Fruit fly (Drosophila melanogaster) whole organism, wandering third instar larva: Measurements from ENCODE around the gene hiw.

ENCODE experiments used
- Abd-B ChIP-seq: fragments of >200 bp; optimal IDR thresholded peaks from 2 replicates; lab custom pipeline; 2017; ENCODE audit warnings: missing biosample characterization, missing genetic modification characterization
- CG32264 ChIP-seq: fragments of 200-800 bp; sonication (Bioruptor generic); optimal IDR thresholded peaks from 2 replicates; lab custom pipeline; 2016; ENCODE audit warnings: missing biosample characterization, missing genetic modification characterization
- CG9705 ChIP-seq: fragments of 200-800 bp; sonication (Bioruptor generic); optimal IDR thresholded peaks from 2 replicates; lab custom pipeline; 2018; ENCODE audit warnings: missing biosample characterization, mild to moderate bottlenecking, missing genetic modification characterization
- CrebA ChIP-seq: fragments of 200-800 bp; sonication (Bioruptor generic); optimal IDR thresholded peaks from 2 replicates; lab custom pipeline; 2016; ENCODE audit warnings: missing biosample characterization, mild to moderate bottlenecking, missing genetic modification characterization, borderline replicate concordance
- Dfd ChIP-seq: fragments of >200 bp; optimal IDR thresholded peaks from 2 replicates; lab custom pipeline; 2017; ENCODE audit warnings: missing biosample characterization, missing genetic modification characterization
- Dif ChIP-seq: fragments of 200-275, 200-300 bp; sonication (Bioruptor generic); optimal IDR thresholded peaks from 2 replicates; lab custom pipeline; 2018; ENCODE audit warnings: missing biosample characterization, missing genetic modification characterization; ENCODE audit not compliant: partially characterized antibody
- GATAd ChIP-seq: sonication (Bioruptor generic); optimal IDR thresholded peaks from 2 replicates; lab custom pipeline; 2016; ENCODE audit warnings: missing biosample characterization, missing genetic modification characterization
- HLH106 ChIP-seq: fragments of 200-800 bp; optimal IDR thresholded peaks from 3 replicates; lab custom pipeline; 2019; ENCODE audit warnings: missing biosample characterization, mild to moderate bottlenecking, missing genetic modification characterization, moderate library complexity
- Hnf4 ChIP-seq: fragments of 200-800 bp; sonication (Bioruptor generic); optimal IDR thresholded peaks from 2 replicates; lab custom pipeline; 2016; ENCODE audit warnings: missing biosample characterization, mild to moderate bottlenecking, missing genetic modification characterization
- Hr78 ChIP-seq: fragments of >200 bp; optimal IDR thresholded peaks from 2 replicates; lab custom pipeline; 2017; ENCODE audit warnings: missing biosample characterization, missing genetic modification characterization
- Hr83 ChIP-seq: fragments of 200-300 bp; sonication (Bioruptor generic); optimal IDR thresholded peaks from 2 replicates; lab custom pipeline; 2016; ENCODE audit warnings: missing biosample characterization, mild to moderate bottlenecking, missing genetic modification characterization, moderate library complexity; ENCODE audit not compliant: poor library complexity, severe bottlenecking
- Jra ChIP-seq: sonication (Bioruptor generic); optimal IDR thresholded peaks from 2 replicates; lab custom pipeline; 2016; ENCODE audit warnings: missing biosample characterization, missing genetic modification characterization
- Mio ChIP-seq: sonication (Bioruptor generic); optimal IDR thresholded peaks from 2 replicates; lab custom pipeline; 2016; ENCODE audit warnings: missing biosample characterization, missing genetic modification characterization
- Myc ChIP-seq: fragments of >200 bp; optimal IDR thresholded peaks from 2 replicates; lab custom pipeline; 2017
- N ChIP-seq: fragments of >200 bp; optimal IDR thresholded peaks from 2 replicates; lab custom pipeline; 2018; ENCODE audit warnings: missing biosample characterization, missing external identifiers, missing genetic modification characterization
- OdsH ChIP-seq: fragments of 200-800 bp; sonication (Bioruptor generic); optimal IDR thresholded peaks from 2 replicates; lab custom pipeline; 2016; ENCODE audit warnings: missing biosample characterization, mild to moderate bottlenecking, missing genetic modification characterization
- Rel ChIP-seq, 2 experiments: fragments of 200-800 bp; sonication (Bioruptor generic) in 1 of 2; optimal IDR thresholded peaks; 2 replicates in 1 of 2; 3 replicates in 1 of 2; lab custom pipeline; 2016 to 2019; ENCODE audit warnings: mild to moderate bottlenecking in 2 of 2, missing biosample characterization in 2 of 2, missing genetic modification characterization in 2 of 2, moderate library complexity in 1 of 2
- Sp1 ChIP-seq: fragments of 200-800 bp; sonication (Bioruptor generic); optimal IDR thresholded peaks from 3 replicates; lab custom pipeline; 2019; ENCODE audit warnings: missing biosample characterization, mild to moderate bottlenecking, missing genetic modification characterization, moderate library complexity
- Vsx2 ChIP-seq: fragments of 200-300, 225-300 bp; sonication (Bioruptor generic); optimal IDR thresholded peaks from 2 replicates; lab custom pipeline; 2018; ENCODE audit warnings: missing biosample characterization, missing genetic modification characterization; ENCODE audit not compliant: partially characterized antibody
- br ChIP-seq: fragments of 200-800 bp; sonication (Bioruptor generic); optimal IDR thresholded peaks from 2 replicates; lab custom pipeline; 2016; ENCODE audit warnings: missing biosample characterization, missing genetic modification characterization
- brk ChIP-seq: fragments of 200-800 bp; sonication (Bioruptor generic); optimal IDR thresholded peaks from 2 replicates; lab custom pipeline; 2016; ENCODE audit warnings: missing biosample characterization, mild to moderate bottlenecking, missing genetic modification characterization
- dmrt93B ChIP-seq: fragments of 200-800 bp; sonication (Bioruptor generic); optimal IDR thresholded peaks from 2 replicates; lab custom pipeline; 2018; ENCODE audit warnings: missing biosample characterization, mild to moderate bottlenecking, missing genetic modification characterization
- dsf ChIP-seq: sonication (Bioruptor generic); optimal IDR thresholded peaks from 2 replicates; lab custom pipeline; 2016; ENCODE audit warnings: missing biosample characterization, missing genetic modification characterization, borderline replicate concordance
- ey ChIP-seq: fragments of 200-800 bp; sonication (Bioruptor generic); optimal IDR thresholded peaks from 2 replicates; lab custom pipeline; 2016; ENCODE audit warnings: missing biosample characterization, missing genetic modification characterization
- foxo ChIP-seq, 2 experiments: fragments of 200-800 bp; sonication (Bioruptor generic); optimal IDR thresholded peaks; 2 replicates in 1 of 2; 3 replicates in 1 of 2; lab custom pipeline; 2016 to 2017; ENCODE audit warnings: missing biosample characterization in 2 of 2, missing genetic modification characterization in 2 of 2
- fru ChIP-seq: fragments of 200-800 bp; sonication (Bioruptor generic); optimal IDR thresholded peaks from 3 replicates; lab custom pipeline; 2016; ENCODE audit warnings: missing biosample characterization, mild to moderate bottlenecking, missing genetic modification characterization
- h ChIP-seq: fragments of 200-800 bp; sonication (Bioruptor generic); optimal IDR thresholded peaks from 3 replicates; lab custom pipeline; 2016; ENCODE audit warnings: missing biosample characterization, mild to moderate bottlenecking, missing genetic modification characterization
- jim ChIP-seq: fragments of 175-275, 200-325 bp; sonication (Bioruptor generic); optimal IDR thresholded peaks from 2 replicates; lab custom pipeline; 2016; ENCODE audit warnings: missing biosample characterization, mild to moderate bottlenecking, missing genetic modification characterization
- lola ChIP-seq: fragments of >200 bp; optimal IDR thresholded peaks from 2 replicates; lab custom pipeline; 2017; ENCODE audit warnings: missing biosample characterization, missing genetic modification characterization
- pan ChIP-seq: fragments of >200 bp; optimal IDR thresholded peaks from 2 replicates; lab custom pipeline; 2017
- psq ChIP-seq: fragments of 200-800 bp; sonication (Bioruptor generic); optimal IDR thresholded peaks from 3 replicates; lab custom pipeline; 2017; ENCODE audit warnings: missing biosample characterization, mild to moderate bottlenecking, missing genetic modification characterization, moderate library complexity
- rgr ChIP-seq: fragments of 200-800 bp; sonication (Bioruptor generic); optimal IDR thresholded peaks from 3 replicates; lab custom pipeline; 2016; ENCODE audit warnings: missing biosample characterization, mild to moderate bottlenecking, missing genetic modification characterization
- sage ChIP-seq: fragments of 200-800 bp; sonication (Bioruptor generic); optimal IDR thresholded peaks from 2 replicates; lab custom pipeline; 2016; ENCODE audit warnings: missing biosample characterization, mild to moderate bottlenecking, missing genetic modification characterization
- sv ChIP-seq: fragments of 200-800 bp; sonication (Bioruptor generic); optimal IDR thresholded peaks from 3 replicates; lab custom pipeline; 2016; ENCODE audit warnings: missing biosample characterization, missing genetic modification characterization
- tai ChIP-seq: sonication (Bioruptor generic); optimal IDR thresholded peaks from 2 replicates; lab custom pipeline; 2016; ENCODE audit warnings: missing biosample characterization, missing genetic modification characterization
- usp ChIP-seq: fragments of >200 bp; optimal IDR thresholded peaks from 2 replicates; lab custom pipeline; 2017; ENCODE audit warnings: missing biosample characterization, missing genetic modification characterization
- woc ChIP-seq: sonication (Bioruptor generic); optimal IDR thresholded peaks from 2 replicates; lab custom pipeline; 2016; ENCODE audit warnings: missing biosample characterization, mild to moderate bottlenecking, missing genetic modification characterization

The hiw gene

dm6 chrX:15091159-15091558 lies 27.9 kb upstream of the hiw start:
- TF ChIP-seq Jra (no peak), Vsx2 (GFP tag; lab: Kevin White, UChicago) (peak; percentile 82), jim (GFP tag; lab: Kevin White, UChicago) (no peak), Rel (GFP tag; optimal IDR thresholded peaks at IDR 0.05; lab: Kevin White, UChicago) (no peak), Rel (tag; optimal IDR thresholded peaks at IDR 0.05; lab: Kevin White, UChicago) (no peak), HLH106 (no peak), Hr83 (GFP tag; lab: Kevin White, UChicago) (no peak), rgr (GFP tag; lab: Kevin White, UChicago) (no peak), GATAd (GFP tag; lab: Kevin White, UChicago) (no peak)
- TF ChIP-seq, all 38 proteins: peak for 1

- TF ChIP-seq CrebA (GFP tag; lab: Kevin White, UChicago) = no peak
- TF ChIP-seq HLH106 = peak; percentile 30
- TF ChIP-seq CG32264 (GFP tag; lab: Kevin White, UChicago) = no peak
- peak; percentile 27 for TF ChIP-seq fru
- TF ChIP-seq CG9705 (GFP tag; lab: Kevin White, UChicago) = no peak
- TF ChIP-seq Sp1 (GFP tag; lab: Kevin White, UChicago) = no peak
Observed at dm6 chrX:15090371-15090770, 27.1 kb upstream of the hiw start.

dm6 chrX:15089146-15089698 lies 26.0 kb upstream of the hiw start, which contains the start of gene Rab3-GEF:
Rab3-GEF (plus strand) TSS chrX:15089682.
- TF ChIP-seq CG9705 (GFP tag; lab: Kevin White, UChicago) = no peak
- TF ChIP-seq foxo (GFP tag; optimal IDR thresholded peaks at IDR 0.05; lab: Kevin White, UChicago) = no peak
- TF ChIP-seq Mio (GFP tag; lab: Kevin White, UChicago) = no peak
- no peak for TF ChIP-seq Hr83 (GFP tag; lab: Kevin White, UChicago)
- no peak for TF ChIP-seq lola (GFP tag; lab: Kevin White, UChicago)
- TF ChIP-seq jim (GFP tag; lab: Kevin White, UChicago) = no peak
- no peak for TF ChIP-seq Vsx2 (GFP tag; lab: Kevin White, UChicago)
- TF ChIP-seq Myc (lab: Kevin White, UChicago) = no peak
- no peak for TF ChIP-seq N
- no peak for TF ChIP-seq sv
- TF ChIP-seq Sp1 (GFP tag; lab: Kevin White, UChicago) = no peak
- no peak for TF ChIP-seq Dfd
- TF ChIP-seq, all 38 proteins: peak for 0

dm6 chrX:15085777-15086510 lies 22.7 kb upstream of the hiw start, which contains the start of the genes CG15027 and Dbct:
CG15027 (minus strand) TSS chrX:15085827.
Dbct (plus strand) TSS chrX:15086125.
- no peak for TF ChIP-seq usp
- TF ChIP-seq br (GFP tag; lab: Kevin White, UChicago) = peak; percentile 42
- peak; percentile 87 for TF ChIP-seq HLH106
- peak; percentile 56 for TF ChIP-seq sage
- no peak for TF ChIP-seq Abd-B
- TF ChIP-seq OdsH (GFP tag; lab: Kevin White, UChicago) = peak; percentile 78
- peak in 1 of 2 experiments; percentile 83 for TF ChIP-seq foxo (GFP tag; optimal IDR thresholded peaks at IDR 0.05; lab: Kevin White, UChicago)
- TF ChIP-seq Hr78 (GFP tag; lab: Kevin White, UChicago) = no peak
- peak; percentile 69 for TF ChIP-seq psq
- peak; percentile 49 for TF ChIP-seq Myc (lab: Kevin White, UChicago)
- TF ChIP-seq pan = no peak
- TF ChIP-seq dmrt93B (GFP tag; lab: Kevin White, UChicago) = peak; percentile 60
- TF ChIP-seq sv = no peak
- TF ChIP-seq brk = peak; percentile 85
- TF ChIP-seq CG32264 (GFP tag; lab: Kevin White, UChicago) = no peak
- TF ChIP-seq Rel (GFP tag; optimal IDR thresholded peaks at IDR 0.05; lab: Kevin White, UChicago) = peak; percentile 2
- peak; percentile 52 for TF ChIP-seq Rel (tag; optimal IDR thresholded peaks at IDR 0.05; lab: Kevin White, UChicago)
- peak; percentile 63 for TF ChIP-seq Hnf4 (GFP tag; lab: Kevin White, UChicago)
- peak; percentile 59 for TF ChIP-seq Jra
- TF ChIP-seq lola (GFP tag; lab: Kevin White, UChicago) = no peak
- no peak for TF ChIP-seq CrebA (GFP tag; lab: Kevin White, UChicago)
- peak; percentile 82 for TF ChIP-seq h (GFP tag; lab: Kevin White, UChicago)
- TF ChIP-seq woc (GFP tag; lab: Kevin White, UChicago) = peak; percentile 47
- peak; percentile 58 for TF ChIP-seq ey (GFP tag; lab: Kevin White, UChicago)
- TF ChIP-seq jim (GFP tag; lab: Kevin White, UChicago) = no peak
- peak; percentile 16 for TF ChIP-seq dsf (GFP tag; lab: Kevin White, UChicago)
- no peak for TF ChIP-seq N
- no peak for TF ChIP-seq Dif
- TF ChIP-seq rgr (GFP tag; lab: Kevin White, UChicago) = peak; percentile 81
- TF ChIP-seq Mio (GFP tag; lab: Kevin White, UChicago) = no peak
- no peak for TF ChIP-seq Dfd
- TF ChIP-seq tai = peak; percentile 70
- TF ChIP-seq Hr83 (GFP tag; lab: Kevin White, UChicago) = no peak
- TF ChIP-seq Vsx2 (GFP tag; lab: Kevin White, UChicago) = no peak
- TF ChIP-seq Sp1 (GFP tag; lab: Kevin White, UChicago) = peak; percentile 77
- no peak for TF ChIP-seq GATAd (GFP tag; lab: Kevin White, UChicago)
- TF ChIP-seq CG9705 (GFP tag; lab: Kevin White, UChicago) = peak; percentile 64
- TF ChIP-seq fru = peak; percentile 67
